Worm (Caenorhabditis elegans): ENCODE results near the gene R11G10.4.

- TF ChIP-seq him-1 (tag; optimal IDR thresholded peaks at IDR 0.05): no peak
- TF ChIP-seq W03F9.2 (tag; optimal IDR thresholded peaks at IDR 0.05): no peak
Observed at ce11 chrV:13459323-13459722, 47.1 kb upstream of the R11G10.4 start, which contains the start of gene bath-39.

Data from whole organism, L4/young adult.